Fruit fly (Drosophila melanogaster): Measurements from ENCODE around the gene Dus2.

Gene Dus2

dm6 chrX:14218045-14218483, 19.7 kb upstream of the Dus2 start (continued):
- TF ChIP-seq Atf6 (GFP tag; IDR thresholded peaks at IDR 0.05) (peak; percentile 89), CG33213 (GFP tag; optimal IDR thresholded peaks at IDR 0.05) (peak; percentile 13), Awh (GFP tag; IDR thresholded peaks at IDR 0.05) (peak; percentile 84), CHES-1-like (GFP tag; optimal IDR thresholded peaks at IDR 0.05) (peak; percentile 42), sna (GFP tag; IDR thresholded peaks at IDR 0.05; ENCODE audit: partially characterized antibody) (no peak), CG11723 (GFP tag; optimal IDR thresholded peaks at IDR 0.05) (peak; percentile 76), odd (GFP tag; optimal IDR thresholded peaks at IDR 0.05) (peak; percentile 80), CG15696 (tag; optimal IDR thresholded peaks at IDR 0.05) (peak; percentile 75), cwo (GFP tag; optimal IDR thresholded peaks at IDR 0.05) (peak; percentile 86), CG8924 (tag; optimal IDR thresholded peaks at IDR 0.05) (peak; percentile 92), danr (GFP tag; IDR thresholded peaks at IDR 0.05) (peak; percentile 64), CG4617 (GFP tag; optimal IDR thresholded peaks at IDR 0.05; ENCODE audit: borderline replicate concordance) (peak; percentile 66), CG7786 (GFP tag; optimal IDR thresholded peaks at IDR 0.05) (peak; percentile 59), CG12744 (GFP tag; optimal IDR thresholded peaks at IDR 0.05) (peak; percentile 66), CG10462 (GFP tag; optimal IDR thresholded peaks at IDR 0.05) (peak; percentile 80), chn (GFP tag; optimal IDR thresholded peaks at IDR 0.05) (peak; percentile 55), CG7372 (GFP tag; IDR thresholded peaks at IDR 0.05) (peak; percentile 73), CG30431 (GFP tag; optimal IDR thresholded peaks at IDR 0.05) (peak; percentile 70), CG4404 (GFP tag; IDR thresholded peaks at IDR 0.05) (peak; percentile 76), CTCF (GFP tag; optimal IDR thresholded peaks at IDR 0.05) (peak; percentile 39), fd102C (GFP tag; optimal IDR thresholded peaks at IDR 0.05) (peak; percentile 23), Dref (GFP tag; IDR thresholded peaks at IDR 0.05) (no peak), CG2202 (tag; optimal IDR thresholded peaks at IDR 0.05) (peak; percentile 62), CG12104 (GFP tag; optimal IDR thresholded peaks at IDR 0.05) (peak; percentile 81), gfzf (GFP tag; optimal IDR thresholded peaks at IDR 0.05) (no peak), CG6254 (GFP tag; optimal IDR thresholded peaks at IDR 0.05) (peak; percentile 82), E2f1 (GFP tag; IDR thresholded peaks at IDR 0.05) (peak; percentile 84), CG18011 (GFP tag; optimal IDR thresholded peaks at IDR 0.05) (peak; percentile 63), wek (GFP tag; optimal IDR thresholded peaks at IDR 0.05) (peak; percentile 16), CG32532 (GFP tag; IDR thresholded peaks at IDR 0.05) (peak; percentile 91), NK7.1 (GFP tag; optimal IDR thresholded peaks at IDR 0.05) (peak; percentile 15), trh (GFP tag; optimal IDR thresholded peaks at IDR 0.05) (peak; percentile 85), CG11085 (GFP tag; IDR thresholded peaks at IDR 0.05) (peak; percentile 81), CG8388 (GFP tag; optimal IDR thresholded peaks at IDR 0.05) (peak; percentile 89), ken (GFP tag; IDR thresholded peaks at IDR 0.05) (peak; percentile 79), Sry-δ (GFP tag; optimal IDR thresholded peaks at IDR 0.05) (peak; percentile 26), CG18619 (GFP tag; optimal IDR thresholded peaks at IDR 0.05) (peak; percentile 83), CG31441 (GFP tag; IDR thresholded peaks at IDR 0.05) (peak; percentile 96), Neu2 (GFP tag; optimal IDR thresholded peaks at IDR 0.05; ENCODE audit: borderline replicate concordance) (no peak), CG17802 (tag; optimal IDR thresholded peaks at IDR 0.05) (peak; percentile 56), al (GFP tag; IDR thresholded peaks at IDR 0.05) (peak; percentile 84), CG2712 (tag; optimal IDR thresholded peaks at IDR 0.05) (peak; percentile 92), ci (GFP tag; IDR thresholded peaks at IDR 0.05) (peak; percentile 88), fd3F (GFP tag; optimal IDR thresholded peaks at IDR 0.05) (peak; percentile 81), chinmo (GFP tag; IDR thresholded peaks at IDR 0.05; ENCODE audit: partially characterized antibody) (0 out of 4 replicates have a peak, but pooled peaks have one; percentile 13), vvl (GFP tag; IDR thresholded peaks at IDR 0.05) (peak; percentile 94), prd (optimal IDR thresholded peaks at IDR 0.05) (no peak), prd (GFP tag; IDR thresholded peaks at IDR 0.05) (peak; percentile 93), Dip3 (GFP tag; optimal IDR thresholded peaks at IDR 0.05) (peak; percentile 52), tup (GFP tag; optimal IDR thresholded peaks at IDR 0.05) (peak; percentile 44), Rx (GFP tag; IDR thresholded peaks at IDR 0.05) (peak; percentile 61; the same call in 1 of the 2 replicates)

All from whole organism, embryonic.